Worm (Caenorhabditis elegans): ENCODE measurements around the gene Y43F8B.7.

- no peak for TF ChIP-seq tbx-2 (tag; optimal IDR thresholded peaks at IDR 0.05)
- no peak for TF ChIP-seq fkh-10 (GFP tag; optimal IDR thresholded peaks at IDR 0.05)
- no peak for TF ChIP-seq elt-2 (tag; optimal IDR thresholded peaks at IDR 0.05)
- no peak for TF ChIP-seq ceh-18 (tag; optimal IDR thresholded peaks at IDR 0.05)
- no peak for TF ChIP-seq elt-4 (tag; optimal IDR thresholded peaks at IDR 0.05)
- TF ChIP-seq pha-4 (tag; optimal IDR thresholded peaks at IDR 0.05) = no peak
- TF ChIP-seq pqm-1 (tag; optimal IDR thresholded peaks at IDR 0.05) = no peak
- no peak for TF ChIP-seq nhr-11 (tag; optimal IDR thresholded peaks at IDR 0.05)
- no peak for TF ChIP-seq nfya-1 (tag; optimal IDR thresholded peaks at IDR 0.05)
These were observed 8.0 kb upstream of the Y43F8B.7 start, which contains the start of gene Y43F8B.22 for ce11 chrV:19482535-19482934.

All from whole organism, late embryonic.